Worm (Caenorhabditis elegans) whole organism, L2 larva: ENCODE results near the gene R07B1.13.

Experiments used
- C34F6.9 ChIP-seq: fragments of 150-350 bp; optimal IDR thresholded peaks from 2 replicates; lab custom pipeline; 2014; ENCODE audit warnings: missing biosample characterization, missing genetic modification characterization
- F13H6.1 ChIP-seq: sonication (generic microtip); optimal IDR thresholded peaks from 2 replicates; lab custom pipeline; 2016; ENCODE audit warnings: missing genetic modification characterization, missing compliant biosample characterization
- Y55F3AM.14 ChIP-seq: fragments of 200-800 bp; sonication (Bioruptor generic); optimal IDR thresholded peaks from 2 replicates; lab custom pipeline; 2018; ENCODE audit warnings: mild to moderate bottlenecking, missing genetic modification characterization, missing compliant biosample characterization
- ZK546.5 ChIP-seq: sonication (generic microtip); optimal IDR thresholded peaks from 2 replicates; lab custom pipeline; 2017; ENCODE audit warnings: missing biosample characterization, missing genetic modification characterization
- alr-1 ChIP-seq: fragments of 150-350 bp; optimal IDR thresholded peaks from 2 replicates; lab custom pipeline; 2014; ENCODE audit warnings: missing biosample characterization, missing genetic modification characterization
- aly-2 ChIP-seq: fragments of 150-350 bp; optimal IDR thresholded peaks from 2 replicates; lab custom pipeline; 2014; ENCODE audit warnings: missing biosample characterization, missing genetic modification characterization
- ama-1 ChIP-seq: fragments of 150-350 bp; optimal IDR thresholded peaks from 2 replicates; lab custom pipeline; 2018; ENCODE audit warnings: inconsistent platforms
- blmp-1 ChIP-seq: sonication (generic microtip); optimal IDR thresholded peaks from 2 replicates; lab custom pipeline; 2017; ENCODE audit warnings: missing genetic modification characterization, mild to moderate bottlenecking, missing compliant biosample characterization, antibody characterized with exemption, moderate library complexity; ENCODE audit not compliant: insufficient read depth
- ceh-16 ChIP-seq: fragments of 150-350 bp; optimal IDR thresholded peaks from 2 replicates; lab custom pipeline; 2014; ENCODE audit warnings: missing biosample characterization, missing genetic modification characterization
- ceh-82 ChIP-seq: fragments of 150-350 bp; optimal IDR thresholded peaks from 2 replicates; lab custom pipeline; 2014; ENCODE audit warnings: missing biosample characterization, missing genetic modification characterization
- crh-2 ChIP-seq: sonication (generic microtip); optimal IDR thresholded peaks from 2 replicates; lab custom pipeline; 2017; ENCODE audit warnings: missing biosample characterization, missing genetic modification characterization
- dmd-4 ChIP-seq: sonication (generic microtip); optimal IDR thresholded peaks from 2 replicates; lab custom pipeline; 2017; ENCODE audit warnings: missing biosample characterization, missing genetic modification characterization
- egl-27 ChIP-seq: sonication (generic microtip); optimal IDR thresholded peaks from 3 replicates; lab custom pipeline; 2017; ENCODE audit warnings: missing biosample characterization, missing genetic modification reagents, missing genetic modification characterization
- elt-1 ChIP-seq: fragments of 150-350 bp; optimal IDR thresholded peaks from 2 replicates; lab custom pipeline; 2014; ENCODE audit warnings: missing biosample characterization, missing genetic modification characterization
- elt-3 ChIP-seq: sonication (generic microtip); optimal IDR thresholded peaks from 2 replicates; lab custom pipeline; 2017; ENCODE audit warnings: missing biosample characterization, missing genetic modification characterization
- fos-1 ChIP-seq: fragments of 150-350 bp; optimal IDR thresholded peaks from 2 replicates; lab custom pipeline; 2014; ENCODE audit warnings: missing biosample characterization, missing genetic modification characterization
- gmeb-1 ChIP-seq: fragments of 150-350 bp; optimal IDR thresholded peaks from 2 replicates; lab custom pipeline; 2014; ENCODE audit warnings: missing biosample characterization, missing genetic modification characterization
- lin-11 ChIP-seq: fragments of 150-350 bp; sonication (generic microtip); optimal IDR thresholded peaks from 2 replicates; lab custom pipeline; 2014; ENCODE audit warnings: missing biosample characterization, missing genetic modification characterization, inconsistent platforms, mixed read lengths
- lin-13 ChIP-seq: fragments of 150-350 bp; optimal IDR thresholded peaks from 2 replicates; lab custom pipeline; 2014; ENCODE audit warnings: missing biosample characterization, missing genetic modification reagents, missing genetic modification characterization
- lin-39 ChIP-seq: fragments of 150-350 bp; optimal IDR thresholded peaks from 2 replicates; lab custom pipeline; 2014; ENCODE audit warnings: missing biosample characterization, missing genetic modification reagents, missing genetic modification characterization
- lsy-2 ChIP-seq, 2 experiments: fragments of 150-350 bp in 1 of 2; sonication (generic microtip) in 1 of 2; optimal IDR thresholded peaks; 2 replicates each; lab custom pipeline; 2014 to 2017; ENCODE audit warnings: missing biosample characterization in 2 of 2, missing genetic modification characterization in 2 of 2
- mab-5 ChIP-seq: fragments of 150-350 bp; optimal IDR thresholded peaks from 2 replicates; lab custom pipeline; 2014; ENCODE audit warnings: missing biosample characterization, missing genetic modification characterization
- mbf-1 ChIP-seq: sonication (generic microtip); optimal IDR thresholded peaks from 2 replicates; lab custom pipeline; 2017; ENCODE audit warnings: missing biosample characterization, missing genetic modification characterization
- mdl-1 ChIP-seq, 2 experiments: fragments of 150-350 bp in 1 of 2; sonication (generic microtip) in 1 of 2; optimal IDR thresholded peaks; 2 replicates each; lab custom pipeline; 2017; ENCODE audit warnings: missing biosample characterization in 2 of 2, missing genetic modification characterization in 2 of 2
- nhr-11 ChIP-seq: fragments of 150-350 bp; optimal IDR thresholded peaks from 2 replicates; lab custom pipeline; 2014; ENCODE audit warnings: missing biosample characterization, missing genetic modification characterization
- nhr-129 ChIP-seq: fragments of 150-350 bp; optimal IDR thresholded peaks from 2 replicates; lab custom pipeline; 2014; ENCODE audit warnings: missing biosample characterization, missing genetic modification characterization
- nhr-21 ChIP-seq: fragments of 150-350 bp; optimal IDR thresholded peaks from 2 replicates; lab custom pipeline; 2014; ENCODE audit warnings: missing biosample characterization, missing genetic modification characterization
- nhr-237 ChIP-seq: fragments of 150-350 bp; optimal IDR thresholded peaks from 2 replicates; lab custom pipeline; 2014; ENCODE audit warnings: missing biosample characterization, missing genetic modification characterization
- nhr-25 ChIP-seq: fragments of 150-350 bp; sonication (generic microtip); optimal IDR thresholded peaks from 3 replicates; lab custom pipeline; 2014; ENCODE audit warnings: missing biosample characterization, missing genetic modification characterization
- nhr-6 ChIP-seq: fragments of 150-350 bp; optimal IDR thresholded peaks from 2 replicates; lab custom pipeline; 2014; ENCODE audit warnings: missing biosample characterization, missing genetic modification characterization
- nhr-77 ChIP-seq: fragments of 150-350 bp; optimal IDR thresholded peaks from 2 replicates; lab custom pipeline; 2014; ENCODE audit warnings: missing biosample characterization, missing genetic modification characterization
- peb-1 ChIP-seq: fragments of 150-350 bp; optimal IDR thresholded peaks from 2 replicates; lab custom pipeline; 2014; ENCODE audit warnings: missing biosample characterization, missing genetic modification characterization
- sem-4 ChIP-seq: fragments of 150-350 bp; optimal IDR thresholded peaks from 2 replicates; lab custom pipeline; 2014; ENCODE audit warnings: missing biosample characterization, missing genetic modification reagents, missing genetic modification characterization
- skn-1 ChIP-seq: sonication (generic microtip); optimal IDR thresholded peaks from 2 replicates; lab custom pipeline; 2017; ENCODE audit warnings: missing biosample characterization, missing genetic modification characterization
- sma-3 ChIP-seq: sonication (generic microtip); optimal IDR thresholded peaks from 2 replicates; lab custom pipeline; 2016; ENCODE audit warnings: missing genetic modification reagents, missing genetic modification characterization, missing compliant biosample characterization
- sma-9 ChIP-seq, 2 experiments: fragments of 150-350 bp in 1 of 2; sonication (generic microtip) in 1 of 2; optimal IDR thresholded peaks; 2 replicates each; lab custom pipeline; 2014 to 2016; ENCODE audit warnings: missing genetic modification characterization in 2 of 2, mild to moderate bottlenecking in 1 of 2, missing biosample characterization in 1 of 2, missing compliant biosample characterization in 1 of 2, missing genetic modification reagents in 1 of 2, moderate library complexity in 1 of 2
- snpc-4 ChIP-seq: fragments of 150-350 bp; optimal IDR thresholded peaks from 2 replicates; lab custom pipeline; 2014; ENCODE audit warnings: missing biosample characterization, missing genetic modification characterization
- unc-39 ChIP-seq: fragments of 150-350 bp; optimal IDR thresholded peaks from 2 replicates; lab custom pipeline; 2014; ENCODE audit warnings: missing biosample characterization, missing genetic modification characterization
- unc-55 ChIP-seq: fragments of 150-350 bp; sonication (generic microtip); optimal IDR thresholded peaks from 3 replicates; lab custom pipeline; 2014; ENCODE audit warnings: missing biosample characterization, missing genetic modification reagents, missing genetic modification characterization
- zag-1 ChIP-seq: fragments of 150-350 bp; optimal IDR thresholded peaks from 2 replicates; lab custom pipeline; 2014; ENCODE audit warnings: missing biosample characterization, missing genetic modification characterization
- ztf-1 ChIP-seq: fragments of 200-800 bp; sonication (Bioruptor generic); conservative IDR thresholded peaks from 2 replicates; pipeline ENCODE4 v1.3.6; 2022; ENCODE audit warnings: missing genetic modification characterization, missing compliant biosample characterization
- ztf-11 ChIP-seq: sonication (generic microtip); optimal IDR thresholded peaks from 2 replicates; lab custom pipeline; 2017; ENCODE audit warnings: missing biosample characterization, missing genetic modification characterization
- ztf-4 ChIP-seq: fragments of 150-350 bp; optimal IDR thresholded peaks from 2 replicates; lab custom pipeline; 2014; ENCODE audit warnings: missing biosample characterization, missing genetic modification characterization

Gene R07B1.13

DNA sequence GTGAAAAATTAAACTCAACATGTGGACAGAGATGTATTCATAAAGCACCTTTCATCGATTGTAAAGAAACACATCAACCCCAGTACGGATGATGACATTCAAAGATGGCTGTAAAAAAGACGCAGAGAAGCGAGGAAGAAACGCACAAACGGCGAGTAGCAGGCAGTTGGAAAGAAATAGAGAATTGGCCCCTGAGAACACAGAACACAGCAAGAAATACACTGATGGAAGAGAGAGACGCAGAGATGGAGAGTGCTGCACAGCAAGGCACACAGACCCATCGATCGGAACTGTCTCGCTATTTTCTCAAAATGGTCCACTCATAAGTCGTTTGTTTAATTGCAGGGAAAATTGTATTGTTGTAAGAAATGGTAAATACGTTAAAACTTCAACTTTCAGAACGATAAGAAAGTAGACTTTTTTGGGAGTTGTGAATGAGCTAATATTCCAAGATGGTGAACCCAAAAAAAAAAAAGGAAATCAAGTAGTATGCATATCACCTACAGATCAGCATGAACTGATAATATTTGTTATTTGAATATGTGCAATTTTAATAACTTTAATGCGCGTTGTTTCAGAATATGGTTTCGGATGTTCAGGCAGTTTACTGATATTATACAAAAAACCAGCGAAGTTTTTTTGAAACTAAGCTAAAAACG lies 46.9 kb upstream of the R07B1.13 start (continued):
- no peak for TF ChIP-seq Y55F3AM.14 (GFP tag; lab: Kevin White, UChicago)
- TF ChIP-seq ZK546.5 (tag; lab: Kevin White, UChicago), result no peak
- TF ChIP-seq elt-1 (tag; lab: Kevin White, UChicago), result no peak

DNA sequence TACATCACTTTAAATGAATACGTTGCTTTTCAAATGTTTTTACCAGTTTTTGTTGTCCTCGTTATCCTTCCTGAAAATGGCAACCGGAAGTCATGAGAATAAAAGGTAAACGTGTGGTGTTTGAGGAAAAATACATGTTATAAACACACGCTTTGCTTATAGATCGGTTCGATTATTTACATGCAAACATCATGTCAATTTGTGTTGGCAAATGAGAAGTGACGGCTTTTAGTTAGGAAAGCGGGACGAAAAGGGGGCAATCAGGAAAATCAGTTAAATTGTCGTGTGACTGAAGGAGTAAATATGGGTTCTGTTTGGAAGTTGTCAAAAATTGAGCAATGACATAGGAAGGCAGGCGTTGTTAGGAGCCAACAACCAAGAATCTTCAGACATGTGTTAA lies 38.4 kb upstream of the R07B1.13 start, which contains the start of gene rrc-1:
Gene rrc-1, minus strand, starts transcription at position 74 of the 400 bp plus-strand sequence.
- TF ChIP-seq lin-39 (tag; lab: Kevin White, UChicago), result no peak
- no peak for TF ChIP-seq nhr-25 (tag; lab: Kevin White, UChicago)
- no peak for TF ChIP-seq peb-1 (tag; lab: Kevin White, UChicago)
- TF ChIP-seq nhr-129, result no peak

DNA sequence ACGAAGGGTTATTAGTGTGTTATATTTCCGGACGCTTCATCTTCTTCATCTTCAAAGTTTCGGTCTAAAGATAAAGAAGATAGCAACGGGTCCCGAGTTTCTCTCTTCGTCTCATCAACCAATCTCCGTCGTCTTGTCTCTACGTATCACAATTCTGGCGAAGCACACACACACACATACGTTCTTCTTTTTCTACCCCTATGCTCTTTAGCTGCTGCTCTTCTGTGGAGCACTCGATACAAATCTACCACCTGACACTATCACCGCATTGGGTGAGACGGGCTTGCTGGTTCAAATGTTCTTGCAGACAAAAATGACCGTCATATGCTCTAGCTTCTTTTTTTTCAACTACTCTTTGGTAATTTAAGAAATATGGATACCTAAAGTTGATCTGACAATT lies 37.3 kb upstream of the R07B1.13 start:
- TF ChIP-seq C34F6.9 (no peak), F13H6.1 (peak; percentile 45), elt-1 (tag; lab: Kevin White, UChicago) (no peak), blmp-1 (tag; lab: Kevin White, UChicago) (no peak), unc-55 (GFP tag; lab: Kevin White, UChicago) (no peak), aly-2 (tag; lab: Kevin White, UChicago) (no peak), ama-1 (lab: Kevin White, UChicago) (no peak), nhr-129 (peak; percentile 42)

DNA sequence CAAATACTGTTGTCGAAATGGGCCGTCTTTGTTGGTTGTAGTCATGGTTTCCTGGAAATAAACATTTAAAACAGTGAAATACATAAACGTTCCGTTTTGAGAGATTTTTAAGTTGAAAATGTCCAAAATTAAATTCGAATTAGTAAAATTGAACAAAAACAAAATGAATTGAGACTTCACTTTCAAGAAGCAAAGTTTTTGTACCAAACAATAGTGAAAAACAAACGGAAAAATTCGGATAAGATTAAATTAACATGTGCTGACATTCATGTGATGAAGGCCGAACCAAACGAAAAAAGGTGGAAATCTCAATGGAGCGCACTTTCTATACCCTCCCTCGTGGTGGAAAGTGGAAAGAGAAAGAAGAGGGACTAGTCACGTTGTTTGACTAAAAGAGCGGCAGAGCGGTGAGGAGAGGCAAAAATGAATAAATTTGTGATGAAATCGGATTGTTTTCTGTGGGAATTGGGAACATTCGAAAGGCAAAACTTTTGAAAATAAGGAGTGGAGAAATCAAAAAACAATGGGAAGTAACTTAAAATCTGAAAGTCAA lies 31.6 kb upstream of the R07B1.13 start, which contains the start of gene ipla-2:
Gene ipla-2, minus strand, starts transcription at position 51 of the 553 bp plus-strand sequence.
- TF ChIP-seq ztf-4 (tag; lab: Kevin White, UChicago), result peak; percentile 26
- no peak for TF ChIP-seq aly-2 (tag; lab: Kevin White, UChicago)
- TF ChIP-seq skn-1 (tag; lab: Kevin White, UChicago), result peak; percentile 30
- TF ChIP-seq mbf-1 (tag; lab: Kevin White, UChicago), result no peak
- TF ChIP-seq lsy-2 (tag; optimal IDR thresholded peaks at IDR 0.05; lab: Kevin White, UChicago), result peak; percentile 24 to 79
- no peak for TF ChIP-seq Y55F3AM.14 (GFP tag; lab: Kevin White, UChicago)
- TF ChIP-seq ceh-82, result no peak
- peak; percentile 38 for TF ChIP-seq zag-1 (tag; lab: Kevin White, UChicago)
- no peak for TF ChIP-seq nhr-237 (tag; lab: Kevin White, UChicago)
- peak; percentile 84 for TF ChIP-seq fos-1 (tag; lab: Kevin White, UChicago)
- TF ChIP-seq sem-4 (tag; lab: Kevin White, UChicago), result peak; percentile 74
- peak; percentile 88 for TF ChIP-seq crh-2 (tag; lab: Kevin White, UChicago)
- TF ChIP-seq ama-1 (lab: Kevin White, UChicago), result peak; percentile 4
- no peak for TF ChIP-seq elt-3 (tag; lab: Kevin White, UChicago)
- TF ChIP-seq dmd-4, result no peak
- TF ChIP-seq nhr-21 (tag; lab: Kevin White, UChicago), result peak; percentile 3
- TF ChIP-seq lin-11 (tag; lab: Kevin White, UChicago), result peak; percentile 17
- TF ChIP-seq blmp-1 (tag; lab: Kevin White, UChicago), result no peak
- TF ChIP-seq peb-1 (tag; lab: Kevin White, UChicago), result no peak
- TF ChIP-seq ztf-1 (GFP tag; lab: Robert Waterston, UW), result no peak
- TF ChIP-seq ztf-11 (tag; lab: Kevin White, UChicago), result no peak
- peak; percentile 58 for TF ChIP-seq nhr-25 (tag; lab: Kevin White, UChicago)
- TF ChIP-seq F13H6.1, result peak; percentile 57
- TF ChIP-seq C34F6.9, result peak; percentile 93
- no peak for TF ChIP-seq alr-1 (tag; lab: Kevin White, UChicago)
- TF ChIP-seq mdl-1 (tag; optimal IDR thresholded peaks at IDR 0.05; lab: Kevin White, UChicago), result peak; percentile 21 to 92
- TF ChIP-seq nhr-77 (tag; lab: Kevin White, UChicago), result no peak
- TF ChIP-seq sma-9 (GFP tag; optimal IDR thresholded peaks at IDR 0.05; lab: Kevin White, UChicago), result peak; percentile 59
- TF ChIP-seq sma-9 (tag; optimal IDR thresholded peaks at IDR 0.05; lab: Kevin White, UChicago), result no peak
- TF ChIP-seq nhr-6 (tag; lab: Kevin White, UChicago), result peak; percentile 65
- TF ChIP-seq unc-55 (GFP tag; lab: Kevin White, UChicago), result peak; percentile 71
- peak; percentile 55 for TF ChIP-seq lin-13 (GFP tag; lab: Kevin White, UChicago)
- peak; percentile 8 for TF ChIP-seq snpc-4 (tag; lab: Kevin White, UChicago)
- no peak for TF ChIP-seq ZK546.5 (tag; lab: Kevin White, UChicago)
- TF ChIP-seq egl-27 (tag; lab: Kevin White, UChicago), result no peak
- TF ChIP-seq nhr-11, result no peak
- no peak for TF ChIP-seq mab-5 (tag; lab: Kevin White, UChicago)
- no peak for TF ChIP-seq gmeb-1 (tag; lab: Kevin White, UChicago)
- no peak for TF ChIP-seq elt-1 (tag; lab: Kevin White, UChicago)
- TF ChIP-seq lin-39 (tag; lab: Kevin White, UChicago), result no peak
- peak; percentile 4 for TF ChIP-seq sma-3 (GFP tag; lab: Kevin White, UChicago)
- TF ChIP-seq unc-39 (tag; lab: Kevin White, UChicago), result no peak
- no peak for TF ChIP-seq ceh-16 (tag; lab: Kevin White, UChicago)
- peak; percentile 91 for TF ChIP-seq nhr-129
